Worm (Caenorhabditis elegans): ENCODE measurements around the gene nfyc-1.

nfyc-1 gene

ce11 chrII:29578-29977 lies 14.1 kb upstream of the nfyc-1 start:
- no peak for TF ChIP-seq K02D7.2 (tag; optimal IDR thresholded peaks at IDR 0.05)
- TF ChIP-seq ama-1 (optimal IDR thresholded peaks at IDR 0.05), result no peak
- TF ChIP-seq ceh-30 (tag; optimal IDR thresholded peaks at IDR 0.05), result no peak
- TF ChIP-seq che-1 (tag; optimal IDR thresholded peaks at IDR 0.05), result no peak
- TF ChIP-seq hlh-30 (tag; optimal IDR thresholded peaks at IDR 0.05; ENCODE audit: insufficient read depth), result no peak
- TF ChIP-seq unc-55 (GFP tag; optimal IDR thresholded peaks at IDR 0.05), result no peak
- TF ChIP-seq ceh-24 (tag; optimal IDR thresholded peaks at IDR 0.05), result no peak
- TF ChIP-seq fax-1 (tag; optimal IDR thresholded peaks at IDR 0.05), result no peak
- TF ChIP-seq pqm-1 (tag; optimal IDR thresholded peaks at IDR 0.05), result no peak
- TF ChIP-seq ahr-1 (tag; optimal IDR thresholded peaks at IDR 0.05), result no peak
- no peak for TF ChIP-seq nhr-11 (tag; optimal IDR thresholded peaks at IDR 0.05)
- no peak for TF ChIP-seq ztf-16 (tag; optimal IDR thresholded peaks at IDR 0.05)
- TF ChIP-seq sdc-2 (tag; optimal IDR thresholded peaks at IDR 0.05), result no peak

ce11 chrII:31521-31920 lies 12.2 kb upstream of the nfyc-1 start, which contains the start of the genes F23F1.5 and fbxc-54:
Gene F23F1.5 (minus strand): TSS chrII:31584.
Gene fbxc-54 (plus strand): TSS chrII:31719.
- TF ChIP-seq Y22D7AL.16 (tag; optimal IDR thresholded peaks at IDR 0.05) (no peak), ceh-48 (tag; optimal IDR thresholded peaks at IDR 0.05) (no peak), pqm-1 (tag; optimal IDR thresholded peaks at IDR 0.05) (no peak), ceh-2 (tag; optimal IDR thresholded peaks at IDR 0.05) (no peak), elt-2 (tag; optimal IDR thresholded peaks at IDR 0.05) (no peak), ztf-16 (tag; optimal IDR thresholded peaks at IDR 0.05) (no peak), fkh-6 (tag; optimal IDR thresholded peaks at IDR 0.05) (no peak), unc-86 (tag; optimal IDR thresholded peaks at IDR 0.05) (no peak), syd-9 (tag; optimal IDR thresholded peaks at IDR 0.05) (no peak), ceh-22 (tag; optimal IDR thresholded peaks at IDR 0.05) (no peak), ceh-14 (tag; optimal IDR thresholded peaks at IDR 0.05) (no peak), dve-1 (tag; optimal IDR thresholded peaks at IDR 0.05) (no peak), sox-2 (GFP tag; IDR thresholded peaks at IDR 0.05) (no peak), K09A11.1 (tag; optimal IDR thresholded peaks at IDR 0.05; ENCODE audit: insufficient read depth) (no peak), tbx-2 (tag; optimal IDR thresholded peaks at IDR 0.05) (no peak), hlh-30 (tag; optimal IDR thresholded peaks at IDR 0.05; ENCODE audit: insufficient read depth) (no peak), ceh-9 (tag; optimal IDR thresholded peaks at IDR 0.05) (no peak)

ce11 chrII:33904-34303 lies 9.8 kb upstream of the nfyc-1 start, which contains the start of gene F23F1.2:
Gene F23F1.2 (plus strand): TSS chrII:34204.
- no peak for TF ChIP-seq syd-9 (tag; optimal IDR thresholded peaks at IDR 0.05)
- no peak for TF ChIP-seq ceh-48 (tag; optimal IDR thresholded peaks at IDR 0.05)
- no peak for TF ChIP-seq hlh-6 (tag; optimal IDR thresholded peaks at IDR 0.05)
- no peak for TF ChIP-seq pha-4 (tag; optimal IDR thresholded peaks at IDR 0.05)
- TF ChIP-seq ceh-19 (GFP tag; optimal IDR thresholded peaks at IDR 0.05), result no peak
- no peak for TF ChIP-seq unc-86 (tag; optimal IDR thresholded peaks at IDR 0.05)
- no peak for TF ChIP-seq ceh-22 (tag; optimal IDR thresholded peaks at IDR 0.05)
- TF ChIP-seq dve-1 (tag; optimal IDR thresholded peaks at IDR 0.05), result no peak
- no peak for TF ChIP-seq nfya-1 (tag; optimal IDR thresholded peaks at IDR 0.05)
- no peak for TF ChIP-seq nhr-11 (tag; optimal IDR thresholded peaks at IDR 0.05)
- no peak for TF ChIP-seq unc-3 (GFP tag; conservative IDR thresholded peaks at IDR 0.05)
- no peak for TF ChIP-seq unc-3 (tag; optimal IDR thresholded peaks at IDR 0.05)
- TF ChIP-seq ceh-2 (tag; optimal IDR thresholded peaks at IDR 0.05), result no peak
- no peak for TF ChIP-seq sox-4 (tag; optimal IDR thresholded peaks at IDR 0.05)
- TF ChIP-seq pat-9 (tag; optimal IDR thresholded peaks at IDR 0.05), result no peak
- no peak for TF ChIP-seq ceh-18 (tag; optimal IDR thresholded peaks at IDR 0.05)
- no peak for TF ChIP-seq eyg-1 (tag; optimal IDR thresholded peaks at IDR 0.05)
- TF ChIP-seq unc-55 (GFP tag; optimal IDR thresholded peaks at IDR 0.05), result no peak
- no peak for TF ChIP-seq madf-2 (tag; optimal IDR thresholded peaks at IDR 0.05)
- TF ChIP-seq pqm-1 (tag; optimal IDR thresholded peaks at IDR 0.05), result no peak
- TF ChIP-seq fax-1 (tag; optimal IDR thresholded peaks at IDR 0.05), result no peak

ce11 chrII:37213-37612 lies 6.5 kb upstream of the nfyc-1 start, which contains the start of gene F23F1.6:
Gene F23F1.6 (minus strand): TSS chrII:37313.
- TF ChIP-seq elt-2 (tag; optimal IDR thresholded peaks at IDR 0.05), result no peak
- no peak for TF ChIP-seq ceh-48 (tag; optimal IDR thresholded peaks at IDR 0.05)
- TF ChIP-seq syd-9 (tag; optimal IDR thresholded peaks at IDR 0.05), result no peak
- TF ChIP-seq mec-3 (tag; optimal IDR thresholded peaks at IDR 0.05; ENCODE audit: borderline replicate concordance), result no peak
- no peak for TF ChIP-seq fkh-6 (tag; optimal IDR thresholded peaks at IDR 0.05)
- no peak for TF ChIP-seq odd-2 (tag; optimal IDR thresholded peaks at IDR 0.05)
- no peak for TF ChIP-seq fax-1 (tag; optimal IDR thresholded peaks at IDR 0.05)
- TF ChIP-seq zip-5 (tag; optimal IDR thresholded peaks at IDR 0.05), result no peak
- TF ChIP-seq unc-3 (GFP tag; conservative IDR thresholded peaks at IDR 0.05), result no peak
- no peak for TF ChIP-seq unc-3 (tag; optimal IDR thresholded peaks at IDR 0.05)
- TF ChIP-seq tbx-2 (tag; optimal IDR thresholded peaks at IDR 0.05), result no peak
- TF ChIP-seq ceh-18 (tag; optimal IDR thresholded peaks at IDR 0.05), result no peak
- no peak for TF ChIP-seq unc-55 (GFP tag; optimal IDR thresholded peaks at IDR 0.05)
- no peak for TF ChIP-seq C08G9.2 (tag; optimal IDR thresholded peaks at IDR 0.05)
- no peak for TF ChIP-seq ceh-6 (GFP tag; optimal IDR thresholded peaks at IDR 0.05)
- no peak for TF ChIP-seq T23F11.4 (GFP tag; optimal IDR thresholded peaks at IDR 0.05)
- TF ChIP-seq hlh-8 (tag; optimal IDR thresholded peaks at IDR 0.05), result no peak
- no peak for TF ChIP-seq sox-4 (tag; optimal IDR thresholded peaks at IDR 0.05)
- TF ChIP-seq nfya-1 (tag; optimal IDR thresholded peaks at IDR 0.05), result no peak
- TF ChIP-seq ztf-16 (tag; optimal IDR thresholded peaks at IDR 0.05), result no peak
- no peak for TF ChIP-seq madf-2 (tag; optimal IDR thresholded peaks at IDR 0.05)
